Worm (Caenorhabditis elegans): ENCODE measurements around the gene T01D1.5.

The T01D1.5 gene

ce11 chrII:160561-161123 is 28.2 kb downstream of the T01D1.5 start:
- peak; percentile 96 for TF ChIP-seq hlh-8 (tag; optimal IDR thresholded peaks at IDR 0.05)
- TF ChIP-seq C38D4.7 (GFP tag; optimal IDR thresholded peaks at IDR 0.05), result no peak

- no peak for TF ChIP-seq ceh-31 (tag; optimal IDR thresholded peaks at IDR 0.05)
- TF ChIP-seq dve-1 (tag; optimal IDR thresholded peaks at IDR 0.05), result peak; percentile 28
- peak; percentile 22 for TF ChIP-seq ceh-18 (tag; optimal IDR thresholded peaks at IDR 0.05)
- TF ChIP-seq ceh-22 (tag; optimal IDR thresholded peaks at IDR 0.05), result no peak
- TF ChIP-seq ceh-6 (GFP tag; optimal IDR thresholded peaks at IDR 0.05), result no peak
- TF ChIP-seq unc-55 (GFP tag; optimal IDR thresholded peaks at IDR 0.05), result peak; percentile 64
- peak; percentile 5 for TF ChIP-seq elt-2 (tag; optimal IDR thresholded peaks at IDR 0.05)
- TF ChIP-seq nfya-1 (tag; optimal IDR thresholded peaks at IDR 0.05), result peak; percentile 62
- TF ChIP-seq sdc-2 (tag; optimal IDR thresholded peaks at IDR 0.05), result no peak
Measured at ce11 chrII:159294-159922, 29.5 kb downstream of the T01D1.5 start.

ce11 chrII:158004-158731 is 30.7 kb downstream of the T01D1.5 start:
- TF ChIP-seq npax-4 (tag; optimal IDR thresholded peaks at IDR 0.05) (no peak), dmd-4 (tag; optimal IDR thresholded peaks at IDR 0.05; ENCODE audit: borderline replicate concordance) (peak; percentile 21), rnt-1 (tag; optimal IDR thresholded peaks at IDR 0.05) (peak; percentile 5), nfya-1 (tag; optimal IDR thresholded peaks at IDR 0.05) (no peak), unc-42 (tag; optimal IDR thresholded peaks at IDR 0.05) (peak; percentile 93)

- TF ChIP-seq unc-55 (GFP tag; optimal IDR thresholded peaks at IDR 0.05), result no peak
- no peak for TF ChIP-seq ceh-18 (tag; optimal IDR thresholded peaks at IDR 0.05)
- TF ChIP-seq gmeb-2 (tag; optimal IDR thresholded peaks at IDR 0.05), result no peak
- TF ChIP-seq lim-6 (tag; optimal IDR thresholded peaks at IDR 0.05), result no peak
- peak; percentile 65 for TF ChIP-seq elt-2 (tag; optimal IDR thresholded peaks at IDR 0.05)
Measured at ce11 chrII:156999-157499, 31.8 kb downstream of the T01D1.5 start.

ce11 chrII:155904-156303 is 33.0 kb downstream of the T01D1.5 start, which contains the start of gene mrpl-28:
Gene mrpl-28, minus strand, starts transcription at chrII:156009.
- TF ChIP-seq C08G9.2 (tag; optimal IDR thresholded peaks at IDR 0.05), result peak; percentile 46
- TF ChIP-seq tbx-2 (tag; optimal IDR thresholded peaks at IDR 0.05), result peak; percentile 40
- peak; percentile 63 for TF ChIP-seq elt-2 (tag; optimal IDR thresholded peaks at IDR 0.05)
- no peak for TF ChIP-seq T23F11.4 (GFP tag; optimal IDR thresholded peaks at IDR 0.05)
- peak; percentile 71 for TF ChIP-seq pax-1 (tag; optimal IDR thresholded peaks at IDR 0.05)
- TF ChIP-seq ceh-34 (tag; optimal IDR thresholded peaks at IDR 0.05), result peak; percentile 25
- no peak for TF ChIP-seq pat-9 (tag; optimal IDR thresholded peaks at IDR 0.05)
- TF ChIP-seq dve-1 (tag; optimal IDR thresholded peaks at IDR 0.05), result peak; percentile 57
- TF ChIP-seq ets-4 (tag; optimal IDR thresholded peaks at IDR 0.05), result peak; percentile 50
- no peak for TF ChIP-seq ceh-14 (tag; optimal IDR thresholded peaks at IDR 0.05)
- peak; percentile 52 for TF ChIP-seq ceh-18 (tag; optimal IDR thresholded peaks at IDR 0.05)
- peak; percentile 43 for TF ChIP-seq pqm-1 (tag; optimal IDR thresholded peaks at IDR 0.05)
- no peak for TF ChIP-seq npax-4 (tag; optimal IDR thresholded peaks at IDR 0.05)
- TF ChIP-seq hlh-13 (GFP tag; optimal IDR thresholded peaks at IDR 0.05), result no peak
- no peak for TF ChIP-seq ceh-9 (tag; optimal IDR thresholded peaks at IDR 0.05)
- TF ChIP-seq unc-42 (tag; optimal IDR thresholded peaks at IDR 0.05), result peak; percentile 69
- peak; percentile 66 for TF ChIP-seq nfya-1 (tag; optimal IDR thresholded peaks at IDR 0.05)
- TF ChIP-seq ceh-31 (tag; optimal IDR thresholded peaks at IDR 0.05), result peak; percentile 51
- TF ChIP-seq unc-86 (tag; optimal IDR thresholded peaks at IDR 0.05), result no peak
- TF ChIP-seq ceh-48 (tag; optimal IDR thresholded peaks at IDR 0.05), result no peak
- no peak for TF ChIP-seq hlh-8 (tag; optimal IDR thresholded peaks at IDR 0.05)
- no peak for TF ChIP-seq unc-3 (GFP tag; conservative IDR thresholded peaks at IDR 0.05)
- TF ChIP-seq unc-3 (tag; optimal IDR thresholded peaks at IDR 0.05), result no peak
- no peak for TF ChIP-seq sdc-2 (tag; optimal IDR thresholded peaks at IDR 0.05)
- no peak for TF ChIP-seq K09A11.1 (tag; optimal IDR thresholded peaks at IDR 0.05; ENCODE audit: insufficient read depth)

Data from whole organism, late embryonic.